Fruit fly (Drosophila melanogaster): Measurements from ENCODE around the gene ash1.

Gene ash1

dm6 chr3L:19612172-19612571, 13.6 kb upstream of the ash1 start, which contains the start of the genes Lon and PIG-F (continued):
- TF ChIP-seq CG11902 (GFP tag; optimal IDR thresholded peaks at IDR 0.05) (peak; percentile 98), Lpt (GFP tag; optimal IDR thresholded peaks at IDR 0.05) (peak; percentile 98), Gug (GFP tag; IDR thresholded peaks at IDR 0.05) (peak; percentile 97), fd85E (GFP tag; optimal IDR thresholded peaks at IDR 0.05) (peak; percentile 96), CG34406 (GFP tag; optimal IDR thresholded peaks at IDR 0.05) (peak; percentile 99), Hr4 (GFP tag; optimal IDR thresholded peaks at IDR 0.05) (peak; percentile 99), Smox (GFP tag; optimal IDR thresholded peaks at IDR 0.05) (peak; percentile 99), Blimp-1 (GFP tag; optimal IDR thresholded peaks at IDR 0.05) (peak; percentile 95), CG16779 (tag; optimal IDR thresholded peaks at IDR 0.05) (peak; percentile 97), CG6808 (GFP tag; optimal IDR thresholded peaks at IDR 0.05) (peak; percentile 98), CG3032 (tag; optimal IDR thresholded peaks at IDR 0.05) (peak; percentile 99), Hr38 (GFP tag; optimal IDR thresholded peaks at IDR 0.05) (peak; percentile 89), eg (GFP tag; IDR thresholded peaks at IDR 0.05) (peak; percentile 97; the same call in 2 of the 3 replicates), topi (GFP tag; optimal IDR thresholded peaks at IDR 0.05) (peak; percentile 99), ss (GFP tag; optimal IDR thresholded peaks at IDR 0.05) (peak; percentile 98 to 99), CG11294 (GFP tag; IDR thresholded peaks at IDR 0.05) (peak; percentile 97), CG10631 (GFP tag; optimal IDR thresholded peaks at IDR 0.05) (peak; percentile 99), lz (GFP tag; optimal IDR thresholded peaks at IDR 0.05) (peak; percentile 99), Sox14 (GFP tag; optimal IDR thresholded peaks at IDR 0.05) (peak; percentile 99), CG6163 (GFP tag; IDR thresholded peaks at IDR 0.05) (peak; percentile 98), CG9139 (GFP tag; optimal IDR thresholded peaks at IDR 0.05) (peak; percentile 97), Eip93F (GFP tag; optimal IDR thresholded peaks at IDR 0.05) (peak; percentile 94), CG6854 (GFP tag; optimal IDR thresholded peaks at IDR 0.05) (peak; percentile 98)

DNA sequence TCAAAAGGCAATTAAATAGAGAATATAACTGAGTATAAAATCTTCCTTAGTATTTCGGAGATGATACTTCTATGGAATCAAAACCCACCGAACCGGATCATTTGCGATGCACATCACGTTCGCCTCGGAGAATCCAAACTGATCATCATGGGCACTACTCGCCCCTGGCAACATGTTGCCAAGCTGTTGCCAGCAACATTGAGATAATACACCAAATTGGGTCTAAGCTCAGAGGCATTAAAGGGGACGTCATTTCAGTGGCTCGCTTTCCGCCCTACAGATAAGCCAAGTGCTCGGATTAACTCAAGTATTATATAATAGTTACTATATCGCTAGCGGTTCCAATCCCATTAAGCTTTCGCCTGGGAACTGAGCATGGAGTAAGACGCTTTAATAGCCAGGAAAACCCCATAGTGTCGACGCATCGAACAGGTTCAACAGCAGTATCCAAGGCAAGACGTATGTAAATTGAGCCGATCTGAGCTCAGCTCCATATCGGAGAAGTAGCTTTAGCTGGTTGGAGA, 7.5 kb upstream of the ash1 start, which contains the start of the genes lush and CG9372:
Gene lush, minus strand, starts transcription at position 117 of the 524 bp plus-strand sequence.
Gene CG9372, plus strand, starts transcription at position 235 of the 524 bp plus-strand sequence.
- no peak for TF ChIP-seq achi (GFP tag; optimal IDR thresholded peaks at IDR 0.05)
- no peak for TF ChIP-seq CG11762 (GFP tag; optimal IDR thresholded peaks at IDR 0.05; ENCODE audit: insufficient read depth)
- no peak for TF ChIP-seq CG6792 (GFP tag; optimal IDR thresholded peaks at IDR 0.05)
- TF ChIP-seq pdm3 (GFP tag; optimal IDR thresholded peaks at IDR 0.05): no peak
- TF ChIP-seq Sox14 (GFP tag; optimal IDR thresholded peaks at IDR 0.05): no peak
- no peak for TF ChIP-seq CG15336 (GFP tag; IDR thresholded peaks at IDR 0.05)
- TF ChIP-seq Lpt (GFP tag; optimal IDR thresholded peaks at IDR 0.05): no peak

dm6 chr3L:19601413-19601812, 2.9 kb upstream of the ash1 start, which contains the start of gene CG9368:
CG9368 (plus strand) TSS chr3L:19601633.
- TF ChIP-seq Blimp-1 (GFP tag; optimal IDR thresholded peaks at IDR 0.05) (no peak), Smox (GFP tag; optimal IDR thresholded peaks at IDR 0.05) (no peak), CG10631 (GFP tag; optimal IDR thresholded peaks at IDR 0.05) (no peak), CG7368 (GFP tag; optimal IDR thresholded peaks at IDR 0.05) (no peak), CG11294 (GFP tag; IDR thresholded peaks at IDR 0.05) (no peak), Ets21C (GFP tag; optimal IDR thresholded peaks at IDR 0.05) (no peak), svp (GFP tag) (no peak), CG6808 (GFP tag; optimal IDR thresholded peaks at IDR 0.05) (no peak), Eip93F (GFP tag; optimal IDR thresholded peaks at IDR 0.05) (no peak), CG15336 (GFP tag; IDR thresholded peaks at IDR 0.05) (no peak)

DNA sequence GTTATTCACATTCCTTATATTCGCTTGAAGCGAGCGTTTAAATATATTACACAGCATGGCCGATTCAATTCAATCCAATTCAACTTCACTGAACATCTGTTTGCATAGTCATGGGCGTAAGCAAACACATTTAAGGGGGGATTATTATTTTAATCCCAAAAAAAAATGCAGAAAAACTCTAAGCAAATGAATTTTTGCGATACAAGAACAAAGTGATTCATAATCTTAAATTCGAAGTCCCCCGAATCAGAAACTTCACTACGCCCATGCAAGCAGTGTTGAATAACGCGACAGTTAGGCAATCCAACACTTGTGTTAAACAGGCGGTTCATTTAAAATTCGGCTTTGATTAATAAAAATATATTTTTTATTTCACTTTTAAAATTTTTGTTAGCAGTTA, 8.1 kb downstream of the ash1 start, which contains the start of gene CG14100:
Gene CG14100, minus strand, starts transcription at position 103 of the 400 bp plus-strand sequence.
- peak; percentile 100 for TF ChIP-seq Hr39 (GFP tag; optimal IDR thresholded peaks at IDR 0.05)
- peak; percentile 100 for TF ChIP-seq CG8119 (GFP tag; IDR thresholded peaks at IDR 0.05)
- peak; percentile 100 for TF ChIP-seq CG6792 (GFP tag; optimal IDR thresholded peaks at IDR 0.05)
- TF ChIP-seq Hr4 (GFP tag; optimal IDR thresholded peaks at IDR 0.05): peak; percentile 100
- peak; percentile 100 for TF ChIP-seq CG10669 (GFP tag; optimal IDR thresholded peaks at IDR 0.05)
- TF ChIP-seq CG16779 (tag; optimal IDR thresholded peaks at IDR 0.05): peak; percentile 99
- TF ChIP-seq OdsH (GFP tag; optimal IDR thresholded peaks at IDR 0.05): peak; percentile 100
- peak; percentile 100 for TF ChIP-seq Sox15 (GFP tag; optimal IDR thresholded peaks at IDR 0.05)
- peak; percentile 100 for TF ChIP-seq topi (GFP tag; optimal IDR thresholded peaks at IDR 0.05)
- TF ChIP-seq Met (GFP tag; optimal IDR thresholded peaks at IDR 0.05): peak; percentile 100
- TF ChIP-seq Eip75B (GFP tag; optimal IDR thresholded peaks at IDR 0.05): peak; percentile 100
- peak; percentile 100 for TF ChIP-seq CG6276 (GFP tag; optimal IDR thresholded peaks at IDR 0.05)
- peak; percentile 100 for TF ChIP-seq CG6854 (GFP tag; optimal IDR thresholded peaks at IDR 0.05)
- peak; percentile 100 for TF ChIP-seq CG4318 (GFP tag; optimal IDR thresholded peaks at IDR 0.05)
- TF ChIP-seq CG11294 (GFP tag; IDR thresholded peaks at IDR 0.05): peak; percentile 100
- peak; percentile 100 for TF ChIP-seq Gug (GFP tag; IDR thresholded peaks at IDR 0.05)
- TF ChIP-seq fd59A (GFP tag; optimal IDR thresholded peaks at IDR 0.05): peak; percentile 100
- TF ChIP-seq Ets96B (tag; optimal IDR thresholded peaks at IDR 0.05): peak; percentile 100
- TF ChIP-seq Lpt (GFP tag; optimal IDR thresholded peaks at IDR 0.05): peak; percentile 100
- TF ChIP-seq CG11762 (GFP tag; optimal IDR thresholded peaks at IDR 0.05; ENCODE audit: insufficient read depth): peak; percentile 100
- TF ChIP-seq CG3919 (GFP tag; optimal IDR thresholded peaks at IDR 0.05): peak; percentile 100
- TF ChIP-seq ss (GFP tag; optimal IDR thresholded peaks at IDR 0.05): peak; percentile 100
- TF ChIP-seq CG7368 (GFP tag; optimal IDR thresholded peaks at IDR 0.05): peak; percentile 100
